Worm (Caenorhabditis elegans) whole organism, L4/young adult: ENCODE results near the gene F13C5.3.

Source experiments
- W03F9.2 ChIP-seq: fragments of 150-350 bp; optimal IDR thresholded peaks from 2 replicates; lab custom pipeline; 2014; ENCODE audit warnings: missing biosample characterization, missing genetic modification characterization
- dao-5 ChIP-seq: sonication (generic microtip); optimal IDR thresholded peaks from 2 replicates; lab custom pipeline; 2016; ENCODE audit warnings: missing genotype, missing genetic modification characterization, moderate library complexity, missing compliant biosample characterization
- him-1 ChIP-seq: sonication (generic microtip); optimal IDR thresholded peaks from 2 replicates; lab custom pipeline; 2016; ENCODE audit warnings: missing genotype, missing genetic modification reagents, missing genetic modification characterization, missing compliant biosample characterization

ce11 chrX:629134-629533 is 29.8 kb upstream of the F13C5.3 start, which contains the start of gene M6.4:
- TF ChIP-seq him-1 (tag; lab: Kevin White, UChicago), result no peak
- TF ChIP-seq dao-5 (tag; lab: Kevin White, UChicago), result no peak
- TF ChIP-seq W03F9.2 (tag; lab: Kevin White, UChicago), result no peak
